Worm (Caenorhabditis elegans): ENCODE results near the gene Y39H10A.1.

DNA sequence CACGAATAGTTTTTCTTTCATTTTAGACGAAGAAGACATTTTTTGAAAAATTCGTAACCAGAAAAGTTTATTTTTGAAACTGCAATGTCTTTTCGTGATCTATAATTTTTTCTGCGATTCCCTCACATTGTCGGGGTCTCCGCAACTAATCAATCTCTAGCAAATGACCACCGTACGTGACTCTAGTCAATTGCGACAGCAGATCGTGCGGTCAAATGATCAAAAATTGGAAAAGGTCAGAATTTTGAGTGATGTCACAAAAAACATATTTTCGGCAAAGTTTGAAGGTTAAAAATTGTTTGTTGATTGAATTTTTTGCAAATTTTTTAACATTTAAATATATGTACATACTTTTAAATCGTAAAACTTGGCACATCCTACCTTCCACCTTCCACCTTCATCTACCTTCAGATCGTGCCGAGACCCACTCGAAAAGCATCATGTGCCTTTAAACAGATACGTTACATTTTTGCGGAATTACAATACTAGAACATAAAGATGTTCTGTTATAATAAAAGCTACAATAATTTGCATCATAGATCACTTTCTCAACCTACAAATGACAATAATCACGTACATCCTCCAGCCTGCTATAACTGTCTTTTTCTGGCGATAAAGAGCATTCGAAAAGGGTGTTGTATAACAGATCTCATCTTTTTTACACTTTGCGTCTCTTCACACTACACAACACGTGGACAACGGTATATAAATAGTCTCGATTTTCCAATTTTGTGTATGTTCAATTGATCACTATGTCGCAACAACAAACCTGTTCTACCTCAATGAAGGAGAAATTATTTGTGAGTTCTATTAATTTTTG, 4.6 kb downstream of the Y39H10A.1 start, which contains the start of the genes R08E5.1 and rips-1:
- no peak for TF ChIP-seq unc-62 (GFP tag; optimal IDR thresholded peaks at IDR 0.05)
- no peak for TF ChIP-seq lin-32 (GFP tag; optimal IDR thresholded peaks at IDR 0.05)
- TF ChIP-seq nhr-2 (tag; optimal IDR thresholded peaks at IDR 0.05) = no peak
- TF ChIP-seq ces-1 (GFP tag; optimal IDR thresholded peaks at IDR 0.05) = no peak
- TF ChIP-seq lin-13 (tag; optimal IDR thresholded peaks at IDR 0.05) = no peak
- TF ChIP-seq snpc-4 (tag; optimal IDR thresholded peaks at IDR 0.05) = no peak
- no peak for TF ChIP-seq unc-39 (tag; optimal IDR thresholded peaks at IDR 0.05)
- TF ChIP-seq ham-2 (GFP tag; optimal IDR thresholded peaks at IDR 0.05) = no peak
- TF ChIP-seq blmp-1 (tag; optimal IDR thresholded peaks at IDR 0.05) = no peak
- TF ChIP-seq mep-1 (tag; optimal IDR thresholded peaks at IDR 0.05) = no peak
- TF ChIP-seq zip-8 (tag; optimal IDR thresholded peaks at IDR 0.05) = no peak
- TF ChIP-seq ceh-39 (tag; optimal IDR thresholded peaks at IDR 0.05) = no peak
- TF ChIP-seq ztf-11 (tag; optimal IDR thresholded peaks at IDR 0.05) = no peak
- TF ChIP-seq lsy-2 (tag; optimal IDR thresholded peaks at IDR 0.05) = no peak

All from whole organism, mixed stage, embryonic.